Fruit fly (Drosophila melanogaster) whole organism, embryonic: ENCODE data around the gene CG4210.

Experiments
- CG2202 ChIP-seq: fragments of 200-800 bp; sonication (Bioruptor generic); optimal IDR thresholded peaks from 2 replicates; lab custom pipeline; 2018; ENCODE audit warnings: missing biosample characterization, mild to moderate bottlenecking, missing genetic modification characterization
- unpg ChIP-seq: fragments of 200-800 bp; sonication (Bioruptor generic); optimal IDR thresholded peaks from 3 replicates; lab custom pipeline; 2018; ENCODE audit warnings: missing biosample characterization, mild to moderate bottlenecking, missing genetic modification characterization, moderate library complexity

- TF ChIP-seq CG2202 = no peak
- no peak for TF ChIP-seq unpg (GFP tag; lab: Kevin White, UChicago)
These were observed 8.6 kb upstream of the CG4210 start for dm6 chr3R:15205223-15205622.
